Worm (Caenorhabditis elegans) whole organism, L2 larva: Measurements from ENCODE around the gene M88.3.

Experiments used
- F13H6.1 ChIP-seq: sonication (generic microtip); optimal IDR thresholded peaks from 2 replicates; lab custom pipeline; 2016; ENCODE audit warnings: missing genetic modification characterization, missing compliant biosample characterization
- R02D3.7 ChIP-seq: fragments of 150-350 bp; optimal IDR thresholded peaks from 2 replicates; lab custom pipeline; 2014; ENCODE audit warnings: missing biosample characterization, missing genetic modification characterization
- Y55F3AM.14 ChIP-seq: fragments of 200-800 bp; sonication (Bioruptor generic); optimal IDR thresholded peaks from 2 replicates; lab custom pipeline; 2018; ENCODE audit warnings: mild to moderate bottlenecking, missing genetic modification characterization, missing compliant biosample characterization
- ZK546.5 ChIP-seq: sonication (generic microtip); optimal IDR thresholded peaks from 2 replicates; lab custom pipeline; 2017; ENCODE audit warnings: missing biosample characterization, missing genetic modification characterization
- alr-1 ChIP-seq: fragments of 150-350 bp; optimal IDR thresholded peaks from 2 replicates; lab custom pipeline; 2014; ENCODE audit warnings: missing biosample characterization, missing genetic modification characterization
- aly-2 ChIP-seq: fragments of 150-350 bp; optimal IDR thresholded peaks from 2 replicates; lab custom pipeline; 2014; ENCODE audit warnings: missing biosample characterization, missing genetic modification characterization
- ama-1 ChIP-seq: fragments of 150-350 bp; optimal IDR thresholded peaks from 2 replicates; lab custom pipeline; 2018; ENCODE audit warnings: inconsistent platforms
- blmp-1 ChIP-seq: sonication (generic microtip); optimal IDR thresholded peaks from 2 replicates; lab custom pipeline; 2017; ENCODE audit warnings: missing genetic modification characterization, mild to moderate bottlenecking, missing compliant biosample characterization, antibody characterized with exemption, moderate library complexity; ENCODE audit not compliant: insufficient read depth
- ceh-16 ChIP-seq: fragments of 150-350 bp; optimal IDR thresholded peaks from 2 replicates; lab custom pipeline; 2014; ENCODE audit warnings: missing biosample characterization, missing genetic modification characterization
- crh-2 ChIP-seq: sonication (generic microtip); optimal IDR thresholded peaks from 2 replicates; lab custom pipeline; 2017; ENCODE audit warnings: missing biosample characterization, missing genetic modification characterization
- dmd-4 ChIP-seq: sonication (generic microtip); optimal IDR thresholded peaks from 2 replicates; lab custom pipeline; 2017; ENCODE audit warnings: missing biosample characterization, missing genetic modification characterization
- egl-27 ChIP-seq: sonication (generic microtip); optimal IDR thresholded peaks from 3 replicates; lab custom pipeline; 2017; ENCODE audit warnings: missing biosample characterization, missing genetic modification reagents, missing genetic modification characterization
- fos-1 ChIP-seq: fragments of 150-350 bp; optimal IDR thresholded peaks from 2 replicates; lab custom pipeline; 2014; ENCODE audit warnings: missing biosample characterization, missing genetic modification characterization
- gmeb-1 ChIP-seq: fragments of 150-350 bp; optimal IDR thresholded peaks from 2 replicates; lab custom pipeline; 2014; ENCODE audit warnings: missing biosample characterization, missing genetic modification characterization
- lsy-2 ChIP-seq, 2 experiments: fragments of 150-350 bp in 1 of 2; sonication (generic microtip) in 1 of 2; optimal IDR thresholded peaks; 2 replicates each; lab custom pipeline; 2014 to 2017; ENCODE audit warnings: missing biosample characterization in 2 of 2, missing genetic modification characterization in 2 of 2
- mbf-1 ChIP-seq: sonication (generic microtip); optimal IDR thresholded peaks from 2 replicates; lab custom pipeline; 2017; ENCODE audit warnings: missing biosample characterization, missing genetic modification characterization
- mdl-1 ChIP-seq, 2 experiments: fragments of 150-350 bp in 1 of 2; sonication (generic microtip) in 1 of 2; optimal IDR thresholded peaks; 2 replicates each; lab custom pipeline; 2017; ENCODE audit warnings: missing biosample characterization in 2 of 2, missing genetic modification characterization in 2 of 2
- nhr-11 ChIP-seq: fragments of 150-350 bp; optimal IDR thresholded peaks from 2 replicates; lab custom pipeline; 2014; ENCODE audit warnings: missing biosample characterization, missing genetic modification characterization
- nhr-12 ChIP-seq: fragments of 150-350 bp; optimal IDR thresholded peaks from 2 replicates; lab custom pipeline; 2014; ENCODE audit warnings: missing biosample characterization, missing genetic modification characterization
- nhr-129 ChIP-seq: fragments of 150-350 bp; optimal IDR thresholded peaks from 2 replicates; lab custom pipeline; 2014; ENCODE audit warnings: missing biosample characterization, missing genetic modification characterization
- nhr-21 ChIP-seq: fragments of 150-350 bp; optimal IDR thresholded peaks from 2 replicates; lab custom pipeline; 2014; ENCODE audit warnings: missing biosample characterization, missing genetic modification characterization
- nhr-237 ChIP-seq: fragments of 150-350 bp; optimal IDR thresholded peaks from 2 replicates; lab custom pipeline; 2014; ENCODE audit warnings: missing biosample characterization, missing genetic modification characterization
- nhr-25 ChIP-seq: fragments of 150-350 bp; sonication (generic microtip); optimal IDR thresholded peaks from 3 replicates; lab custom pipeline; 2014; ENCODE audit warnings: missing biosample characterization, missing genetic modification characterization
- nhr-6 ChIP-seq: fragments of 150-350 bp; optimal IDR thresholded peaks from 2 replicates; lab custom pipeline; 2014; ENCODE audit warnings: missing biosample characterization, missing genetic modification characterization
- sma-3 ChIP-seq: sonication (generic microtip); optimal IDR thresholded peaks from 2 replicates; lab custom pipeline; 2016; ENCODE audit warnings: missing genetic modification reagents, missing genetic modification characterization, missing compliant biosample characterization
- sma-9 ChIP-seq, 2 experiments: fragments of 150-350 bp in 1 of 2; sonication (generic microtip) in 1 of 2; optimal IDR thresholded peaks; 2 replicates each; lab custom pipeline; 2014 to 2016; ENCODE audit warnings: missing genetic modification characterization in 2 of 2, mild to moderate bottlenecking in 1 of 2, missing biosample characterization in 1 of 2, missing compliant biosample characterization in 1 of 2, missing genetic modification reagents in 1 of 2, moderate library complexity in 1 of 2
- snpc-4 ChIP-seq: fragments of 150-350 bp; optimal IDR thresholded peaks from 2 replicates; lab custom pipeline; 2014; ENCODE audit warnings: missing biosample characterization, missing genetic modification characterization
- unc-39 ChIP-seq: fragments of 150-350 bp; optimal IDR thresholded peaks from 2 replicates; lab custom pipeline; 2014; ENCODE audit warnings: missing biosample characterization, missing genetic modification characterization
- unc-55 ChIP-seq: fragments of 150-350 bp; sonication (generic microtip); optimal IDR thresholded peaks from 3 replicates; lab custom pipeline; 2014; ENCODE audit warnings: missing biosample characterization, missing genetic modification reagents, missing genetic modification characterization
- unc-62 ChIP-seq: fragments of 150-350 bp; optimal IDR thresholded peaks from 2 replicates; lab custom pipeline; 2014; ENCODE audit warnings: missing biosample characterization, missing genetic modification reagents, missing genetic modification characterization
- ztf-4 ChIP-seq: fragments of 150-350 bp; optimal IDR thresholded peaks from 2 replicates; lab custom pipeline; 2014; ENCODE audit warnings: missing biosample characterization, missing genetic modification characterization

Gene M88.3

ce11 chrIII:4504358-4504757, 40.5 kb downstream of the M88.3 start (continued):
- no peak for TF ChIP-seq nhr-11

- TF ChIP-seq crh-2 (tag; lab: Kevin White, UChicago) (peak; percentile 68), nhr-12 (tag; lab: Kevin White, UChicago) (no peak), blmp-1 (tag; lab: Kevin White, UChicago) (no peak), sma-3 (GFP tag; lab: Kevin White, UChicago) (peak; percentile 38), nhr-21 (tag; lab: Kevin White, UChicago) (peak; percentile 43), fos-1 (tag; lab: Kevin White, UChicago) (peak; percentile 89), mdl-1 (tag; optimal IDR thresholded peaks at IDR 0.05; lab: Kevin White, UChicago) (peak in 1 of 2 experiments; percentile 56), nhr-237 (tag; lab: Kevin White, UChicago) (no peak), sma-9 (GFP tag; optimal IDR thresholded peaks at IDR 0.05; lab: Kevin White, UChicago) (peak; percentile 66), sma-9 (tag; optimal IDR thresholded peaks at IDR 0.05; lab: Kevin White, UChicago) (no peak), nhr-25 (tag; lab: Kevin White, UChicago) (peak; percentile 43)
Measured at ce11 chrIII:4502559-4503240, 42.2 kb downstream of the M88.3 start.

- TF ChIP-seq ama-1 (lab: Kevin White, UChicago) (no peak), gmeb-1 (tag; lab: Kevin White, UChicago) (no peak), dmd-4 (tag; lab: Kevin White, UChicago) (no peak), nhr-21 (tag; lab: Kevin White, UChicago) (no peak), aly-2 (no peak), nhr-12 (tag; lab: Kevin White, UChicago) (no peak), ceh-16 (tag; lab: Kevin White, UChicago) (no peak), unc-39 (tag; lab: Kevin White, UChicago) (no peak), sma-9 (GFP tag; optimal IDR thresholded peaks at IDR 0.05; lab: Kevin White, UChicago) (no peak), sma-9 (tag; optimal IDR thresholded peaks at IDR 0.05; lab: Kevin White, UChicago) (no peak), unc-62 (no peak), unc-55 (no peak), nhr-25 (tag; lab: Kevin White, UChicago) (no peak), mbf-1 (tag; lab: Kevin White, UChicago) (no peak), mdl-1 (tag; optimal IDR thresholded peaks at IDR 0.05; lab: Kevin White, UChicago) (no peak), alr-1 (tag; lab: Kevin White, UChicago) (no peak), egl-27 (no peak)
Measured at ce11 chrIII:4498938-4499337, 45.9 kb downstream of the M88.3 start, which contains the start of the genes C07G2.5 and atf-7. TSS of gene C07G2.5 (minus strand) at chrIII:4499038. TSS of gene atf-7 (minus strand) at chrIII:4499045.

- TF ChIP-seq R02D3.7 (tag; lab: Kevin White, UChicago) = no peak
- peak in 1 of 2 experiments; percentile 39 for TF ChIP-seq mdl-1 (tag; optimal IDR thresholded peaks at IDR 0.05; lab: Kevin White, UChicago)
- peak; percentile 60 for TF ChIP-seq nhr-25 (tag; lab: Kevin White, UChicago)
- peak; percentile 29 for TF ChIP-seq ztf-4
- no peak for TF ChIP-seq nhr-237 (tag; lab: Kevin White, UChicago)
- no peak for TF ChIP-seq ZK546.5 (tag; lab: Kevin White, UChicago)
- peak; percentile 65 for TF ChIP-seq fos-1 (tag; lab: Kevin White, UChicago)
- TF ChIP-seq sma-3 (GFP tag; lab: Kevin White, UChicago) = peak; percentile 76
- peak; percentile 41 for TF ChIP-seq crh-2 (tag; lab: Kevin White, UChicago)
- TF ChIP-seq gmeb-1 (tag; lab: Kevin White, UChicago) = peak; percentile 2
- TF ChIP-seq lsy-2 (tag; optimal IDR thresholded peaks at IDR 0.05; lab: Kevin White, UChicago) = peak in 1 of 2 experiments; percentile 40
- no peak for TF ChIP-seq Y55F3AM.14
- TF ChIP-seq nhr-6 (tag; lab: Kevin White, UChicago) = peak; percentile 25
- peak; percentile 75 for TF ChIP-seq nhr-21 (tag; lab: Kevin White, UChicago)
- peak; percentile 59 for TF ChIP-seq nhr-129 (tag; lab: Kevin White, UChicago)
- TF ChIP-seq snpc-4 = no peak
- TF ChIP-seq sma-9 (GFP tag; optimal IDR thresholded peaks at IDR 0.05; lab: Kevin White, UChicago) = peak; percentile 85
- TF ChIP-seq sma-9 (tag; optimal IDR thresholded peaks at IDR 0.05; lab: Kevin White, UChicago) = no peak
- no peak for TF ChIP-seq unc-62
- TF ChIP-seq F13H6.1 (tag; lab: Kevin White, UChicago) = peak; percentile 13
- TF ChIP-seq blmp-1 (tag; lab: Kevin White, UChicago) = peak; percentile 60
Measured at ce11 chrIII:4496085-4496484, 48.8 kb downstream of the M88.3 start.
